Worm (Caenorhabditis elegans) whole organism, L3 larva: Measurements from ENCODE around the gene T25B9.3.

Experiments used
- aly-2 ChIP-seq: fragments of 150-350 bp; optimal IDR thresholded peaks from 2 replicates; lab custom pipeline; 2014; ENCODE audit warnings: missing biosample characterization, missing genetic modification characterization
- jun-1 ChIP-seq: fragments of 150-350 bp; optimal IDR thresholded peaks from 2 replicates; lab custom pipeline; 2014; ENCODE audit warnings: missing biosample characterization, missing genetic modification reagents, missing genetic modification characterization

ce11 chrIV:10768146-10768636 lies 23.6 kb downstream of the T25B9.3 start, which contains the start of gene T25B9.8:
- TF ChIP-seq aly-2 (tag; lab: Kevin White, UChicago) (no peak), jun-1 (no peak)
